Worm (Caenorhabditis elegans) whole organism, L1 larva: ENCODE data around the gene rev-1.

Experiments used
- C04F5.9 ChIP-seq: sonication (generic microtip); optimal IDR thresholded peaks from 2 replicates; lab custom pipeline; 2016; ENCODE audit warnings: missing genetic modification characterization, missing compliant biosample characterization
- C16A3.4 ChIP-seq: fragments of 150-350 bp; optimal IDR thresholded peaks from 2 replicates; lab custom pipeline; 2014; ENCODE audit warnings: missing biosample characterization, missing genetic modification characterization
- alr-1 ChIP-seq: fragments of 200-800 bp; sonication (Bioruptor generic); optimal IDR thresholded peaks from 2 replicates; lab custom pipeline; 2018; ENCODE audit warnings: borderline replicate concordance, mild to moderate bottlenecking, missing genetic modification characterization, missing compliant biosample characterization
- blmp-1 ChIP-seq: fragments of 150-350 bp; optimal IDR thresholded peaks from 2 replicates; lab custom pipeline; 2014; ENCODE audit warnings: missing biosample characterization, missing genetic modification characterization
- ceh-90 ChIP-seq: sonication (generic microtip); optimal IDR thresholded peaks from 2 replicates; lab custom pipeline; 2016; ENCODE audit warnings: missing genetic modification characterization, missing compliant biosample characterization
- dpl-1 ChIP-seq, 3 experiments: fragments of 150-350 bp in 2 of 3; sonication (generic microtip) in 1 of 3; optimal IDR thresholded peaks; 2 replicates each; lab custom pipeline; 2014 to 2017; ENCODE audit warnings: missing biosample characterization in 3 of 3, missing genetic modification characterization in 3 of 3, missing genetic modification reagents in 3 of 3
- dsc-1 ChIP-seq: sonication (generic microtip); optimal IDR thresholded peaks from 2 replicates; lab custom pipeline; 2016; ENCODE audit warnings: mild to moderate bottlenecking, missing genetic modification characterization, missing compliant biosample characterization
- efl-1 ChIP-seq, 4 experiments: fragments of 150-350 bp; optimal IDR thresholded peaks in 3 of 4; peaks in 1 of 4; 1 replicate in 1 of 4; 2 replicates in 3 of 4; lab custom pipeline; 2014; ENCODE audit warnings: missing biosample characterization in 2 of 4, missing genetic modification characterization in 2 of 4, missing genetic modification reagents in 2 of 4
- egl-13 ChIP-seq: sonication (generic microtip); optimal IDR thresholded peaks from 2 replicates; lab custom pipeline; 2016; ENCODE audit warnings: missing genotype, missing genetic modification reagents, missing genetic modification characterization, missing compliant biosample characterization
- elt-2 ChIP-seq: sonication (generic microtip); optimal IDR thresholded peaks from 2 replicates; lab custom pipeline; 2016; ENCODE audit warnings: missing genetic modification characterization, mild to moderate bottlenecking, inconsistent platforms, missing compliant biosample characterization, missing genetic modification reagents
- elt-3 ChIP-seq, 6 experiments: fragments of 150-350 bp in 1 of 6; sonication (generic microtip); optimal IDR thresholded peaks; 2 replicates each; lab custom pipeline; 2017 to 2018; ENCODE audit warnings: missing biosample characterization in 6 of 6, missing genetic modification characterization in 6 of 6, inconsistent platforms in 1 of 6
- fkh-8 ChIP-seq: sonication (generic microtip); optimal IDR thresholded peaks from 2 replicates; lab custom pipeline; 2016; ENCODE audit warnings: mild to moderate bottlenecking, missing genetic modification characterization, missing compliant biosample characterization
- grh-1 ChIP-seq: fragments of 200-800 bp; sonication (Bioruptor generic); IDR thresholded peaks from 2 replicates; pipeline ENCODE4 v1.3.6; 2022; ENCODE audit warnings: missing genetic modification reagents, missing genetic modification characterization, missing compliant biosample characterization
- isw-1 ChIP-seq: fragments of 200-800 bp; sonication (Bioruptor generic); IDR thresholded peaks from 2 replicates; pipeline ENCODE4 v1.3.6; 2022; ENCODE audit warnings: missing genetic modification characterization, missing compliant biosample characterization
- lin-14 ChIP-seq: fragments of 200-800 bp; sonication (Bioruptor generic); optimal IDR thresholded peaks from 2 replicates; lab custom pipeline; 2018; ENCODE audit warnings: mild to moderate bottlenecking, missing genetic modification characterization, moderate library complexity, missing compliant biosample characterization
- lin-35 ChIP-seq, 2 experiments: fragments of 150-350 bp; optimal IDR thresholded peaks; 2 replicates each; lab custom pipeline; 2014; ENCODE audit warnings: missing biosample characterization in 2 of 2, missing genetic modification characterization in 2 of 2, missing genetic modification reagents in 2 of 2
- lir-3 ChIP-seq: sonication (generic microtip); optimal IDR thresholded peaks from 2 replicates; lab custom pipeline; 2016; ENCODE audit warnings: mild to moderate bottlenecking, missing genetic modification characterization, moderate library complexity, missing compliant biosample characterization; ENCODE audit not compliant: poor library complexity
- lsy-2 ChIP-seq, 2 experiments: fragments of 150-350 bp; optimal IDR thresholded peaks; 2 replicates each; lab custom pipeline; 2014; ENCODE audit warnings: missing biosample characterization in 2 of 2, missing genetic modification characterization in 2 of 2
- mdl-1 ChIP-seq, 2 experiments: fragments of 150-350 bp; optimal IDR thresholded peaks; 2 replicates each; lab custom pipeline; 2014 to 2017; ENCODE audit warnings: missing biosample characterization in 2 of 2, missing genetic modification characterization in 2 of 2, inconsistent platforms in 1 of 2
- mep-1 ChIP-seq: fragments of 150-350 bp; optimal IDR thresholded peaks from 2 replicates; lab custom pipeline; 2014; ENCODE audit warnings: missing biosample characterization, missing genetic modification characterization
- nhr-11 ChIP-seq: fragments of 150-350 bp; optimal IDR thresholded peaks from 2 replicates; lab custom pipeline; 2014; ENCODE audit warnings: missing biosample characterization, missing genetic modification characterization
- nhr-19 ChIP-seq: fragments of 200-800 bp; sonication (Bioruptor generic); conservative IDR thresholded peaks from 2 replicates; pipeline ENCODE4 v1.3.6; 2022; ENCODE audit warnings: missing genetic modification characterization, missing compliant biosample characterization
- nhr-20 ChIP-seq: sonication (generic microtip); optimal IDR thresholded peaks from 2 replicates; lab custom pipeline; 2016; ENCODE audit warnings: mild to moderate bottlenecking, missing genetic modification characterization, missing compliant biosample characterization
- nhr-237 ChIP-seq: fragments of 150-350 bp; optimal IDR thresholded peaks from 2 replicates; lab custom pipeline; 2014; ENCODE audit warnings: missing biosample characterization, missing genetic modification characterization
- nhr-28 ChIP-seq: fragments of 150-350 bp; optimal IDR thresholded peaks from 2 replicates; lab custom pipeline; 2014; ENCODE audit warnings: missing biosample characterization, missing genetic modification characterization
- nhr-47 ChIP-seq: sonication (generic microtip); optimal IDR thresholded peaks from 2 replicates; lab custom pipeline; 2016; ENCODE audit warnings: mild to moderate bottlenecking, missing genetic modification characterization, moderate library complexity, missing compliant biosample characterization
- nhr-71 ChIP-seq: sonication (generic microtip); optimal IDR thresholded peaks from 2 replicates; lab custom pipeline; 2016; ENCODE audit warnings: mild to moderate bottlenecking, missing genetic modification characterization, moderate library complexity, missing compliant biosample characterization
- nhr-84 ChIP-seq: sonication (generic microtip); optimal IDR thresholded peaks from 2 replicates; lab custom pipeline; 2017; ENCODE audit warnings: missing biosample characterization, missing genetic modification characterization
- nhr-85 ChIP-seq: sonication (generic microtip); peaks from one replicate; lab custom pipeline; 2016; ENCODE audit warnings: missing genetic modification characterization, inconsistent platforms, missing compliant biosample characterization
- pax-3 ChIP-seq: fragments of 200-800 bp; sonication (Bioruptor generic); optimal IDR thresholded peaks from 2 replicates; lab custom pipeline; 2018; ENCODE audit warnings: mild to moderate bottlenecking, missing genetic modification characterization, moderate library complexity, missing compliant biosample characterization
- rnt-1 ChIP-seq: sonication (generic microtip); optimal IDR thresholded peaks from 2 replicates; lab custom pipeline; 2016; ENCODE audit warnings: mild to moderate bottlenecking, missing genetic modification characterization, moderate library complexity, missing compliant biosample characterization
- tbx-2 ChIP-seq: sonication (generic microtip); optimal IDR thresholded peaks from 2 replicates; lab custom pipeline; 2016; ENCODE audit warnings: missing genetic modification characterization, missing compliant biosample characterization
- unc-130 ChIP-seq: fragments of 150-350 bp; optimal IDR thresholded peaks from 2 replicates; lab custom pipeline; 2017; ENCODE audit warnings: missing biosample characterization, missing genetic modification characterization, inconsistent platforms
- unc-86 ChIP-seq: sonication (generic microtip); optimal IDR thresholded peaks from 2 replicates; lab custom pipeline; 2016; ENCODE audit warnings: missing genetic modification characterization, missing compliant biosample characterization
- vab-15 ChIP-seq: sonication (generic microtip); optimal IDR thresholded peaks from 2 replicates; lab custom pipeline; 2017; ENCODE audit warnings: missing genotype, mild to moderate bottlenecking, missing genetic modification characterization, missing compliant biosample characterization

rev-1 gene

DNA sequence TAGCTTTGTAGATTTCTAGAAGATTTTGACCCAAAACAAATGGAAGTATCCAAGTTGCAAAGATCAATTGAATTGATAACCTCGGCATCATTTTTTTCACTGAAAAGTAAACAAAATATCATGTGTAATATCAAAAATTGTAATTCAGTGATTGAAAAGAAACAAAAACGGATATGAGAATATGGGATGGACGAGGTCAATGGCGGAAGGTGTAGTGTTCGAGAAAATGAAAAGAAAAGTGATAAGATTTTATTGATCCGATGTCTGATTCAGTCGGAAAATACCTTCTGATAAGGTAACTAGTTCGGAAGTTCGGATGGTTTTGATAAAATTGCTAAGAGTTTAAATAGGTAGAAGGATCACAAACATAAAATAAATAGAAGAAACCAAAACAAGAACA lies 37.7 kb downstream of the rev-1 start, which contains the start of gene ZK669.2:
Gene ZK669.2 (minus strand): TSS at position 101 of the 400 bp plus-strand sequence.
- no peak for TF ChIP-seq pax-3 (tag; lab: Kevin White, UChicago)
- no peak for TF ChIP-seq lsy-2 (tag; optimal IDR thresholded peaks at IDR 0.05; lab: Kevin White, UChicago)
- TF ChIP-seq nhr-47 (tag; lab: Kevin White, UChicago), result no peak
- TF ChIP-seq nhr-19 (GFP tag; lab: Robert Waterston, UW), result no peak
- no peak for TF ChIP-seq mdl-1 (tag; optimal IDR thresholded peaks at IDR 0.05; lab: Kevin White, UChicago)
- TF ChIP-seq tbx-2 (tag; lab: Kevin White, UChicago), result no peak
- TF ChIP-seq nhr-237, result no peak
- TF ChIP-seq vab-15 (tag; lab: Kevin White, UChicago), result no peak
- peak; percentile 18 for TF ChIP-seq lin-14 (GFP tag; lab: Kevin White, UChicago)
- TF ChIP-seq efl-1 (optimal IDR thresholded peaks at IDR 0.05; lab: Kevin White, UChicago), result no peak
- TF ChIP-seq efl-1 (GFP tag; optimal IDR thresholded peaks at IDR 0.05 in 1 of 2; lab: Kevin White, UChicago), result no peak
- no peak for TF ChIP-seq nhr-28
- TF ChIP-seq nhr-20 (tag; lab: Kevin White, UChicago), result no peak
- TF ChIP-seq dsc-1 (tag; lab: Kevin White, UChicago), result no peak
- no peak for TF ChIP-seq elt-2 (tag; lab: Kevin White, UChicago)
- no peak for TF ChIP-seq rnt-1 (tag; lab: Kevin White, UChicago)
- TF ChIP-seq unc-130 (tag; lab: Kevin White, UChicago), result no peak
- no peak for TF ChIP-seq grh-1 (GFP tag; lab: Robert Waterston, UW)
- no peak for TF ChIP-seq unc-86
- no peak for TF ChIP-seq egl-13
- TF ChIP-seq elt-3 (tag; optimal IDR thresholded peaks at IDR 0.05; lab: Kevin White, UChicago), result peak in 1 of 6 experiments; percentile 26
- no peak for TF ChIP-seq nhr-11
- TF ChIP-seq alr-1 (tag; lab: Kevin White, UChicago), result no peak
- no peak for TF ChIP-seq dpl-1 (GFP tag; optimal IDR thresholded peaks at IDR 0.05; lab: Kevin White, UChicago)
- TF ChIP-seq ceh-90 (tag; lab: Kevin White, UChicago), result no peak
- TF ChIP-seq blmp-1, result peak; percentile 81

- TF ChIP-seq nhr-20 (tag; lab: Kevin White, UChicago) (no peak), elt-3 (tag; optimal IDR thresholded peaks at IDR 0.05; lab: Kevin White, UChicago) (peak in 1 of 6 experiments; percentile 1)
Observed at ce11 chrII:7940848-7941247, 40.4 kb downstream of the rev-1 start, which contains the start of gene ZK669.3. Gene ZK669.3, plus strand, starts transcription at chrII:7941148.

DNA sequence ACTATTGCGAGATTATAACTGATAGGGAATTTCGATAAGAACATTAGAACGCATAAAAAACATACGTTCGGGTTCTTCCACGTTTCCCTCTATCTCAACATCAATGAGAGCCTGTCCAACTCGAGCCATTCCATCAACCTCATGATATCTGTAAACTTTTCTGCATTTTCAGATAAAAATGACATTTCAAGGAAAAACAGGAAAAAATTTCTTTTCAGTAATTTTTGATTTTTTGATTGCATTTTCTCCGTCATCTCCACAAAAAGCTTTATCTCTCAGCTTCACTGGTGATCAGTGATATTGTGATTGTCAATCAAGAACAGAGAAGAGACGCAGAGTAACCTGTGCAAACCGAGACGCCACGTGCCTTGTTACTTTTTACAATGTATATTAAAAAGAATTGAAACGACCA lies 43.9 kb downstream of the rev-1 start:
- peak; percentile 20 for TF ChIP-seq mep-1 (tag; lab: Kevin White, UChicago)
- peak in 1 of 2 experiments; percentile 18 for TF ChIP-seq lsy-2 (tag; optimal IDR thresholded peaks at IDR 0.05; lab: Kevin White, UChicago)
- TF ChIP-seq elt-2 (tag; lab: Kevin White, UChicago), result peak; percentile 36
- peak in 1 of 2 experiments; percentile 28 for TF ChIP-seq lin-35 (GFP tag; optimal IDR thresholded peaks at IDR 0.05; lab: Kevin White, UChicago)
- TF ChIP-seq mdl-1 (tag; optimal IDR thresholded peaks at IDR 0.05; lab: Kevin White, UChicago), result peak in 1 of 2 experiments; percentile 21
- peak; percentile 17; the same call in 1 of the 2 replicates for TF ChIP-seq nhr-19 (GFP tag; lab: Robert Waterston, UW)
- TF ChIP-seq isw-1 (GFP tag; lab: Robert Waterston, UW), result no peak
- peak in 1 of 2 experiments; percentile 16 for TF ChIP-seq efl-1 (optimal IDR thresholded peaks at IDR 0.05; lab: Kevin White, UChicago)
- peak; percentile 38 to 71 for TF ChIP-seq efl-1 (GFP tag; optimal IDR thresholded peaks at IDR 0.05 in 1 of 2; lab: Kevin White, UChicago)
- no peak for TF ChIP-seq nhr-85 (tag; lab: Kevin White, UChicago)
- TF ChIP-seq fkh-8 (tag; lab: Kevin White, UChicago), result no peak
- TF ChIP-seq rnt-1 (tag; lab: Kevin White, UChicago), result peak; percentile 41
- peak in 1 of 3 experiments; percentile 6 for TF ChIP-seq dpl-1 (GFP tag; optimal IDR thresholded peaks at IDR 0.05; lab: Kevin White, UChicago)
- peak; percentile 9 for TF ChIP-seq lin-14 (GFP tag; lab: Kevin White, UChicago)
- no peak for TF ChIP-seq blmp-1
- TF ChIP-seq C04F5.9, result no peak
- no peak for TF ChIP-seq lir-3 (tag; lab: Kevin White, UChicago)
- peak; percentile 52 for TF ChIP-seq nhr-71
- TF ChIP-seq C16A3.4 (tag; lab: Kevin White, UChicago), result no peak
- no peak for TF ChIP-seq nhr-84 (tag; lab: Kevin White, UChicago)
- TF ChIP-seq nhr-20 (tag; lab: Kevin White, UChicago), result peak; percentile 41
